Fruit fly (Drosophila melanogaster): Measurements from ENCODE around the gene Rubicon.

The Rubicon gene

dm6 chrX:8627171-8627570, 49.7 kb upstream of the Rubicon start (continued):
- peak; percentile 65 for TF ChIP-seq nerfin-1 (tag; optimal IDR thresholded peaks at IDR 0.05)
- no peak for TF ChIP-seq Trl (optimal IDR thresholded peaks at IDR 0.05)
- peak; percentile 73 for TF ChIP-seq Trl (GFP tag; optimal IDR thresholded peaks at IDR 0.05)
- TF ChIP-seq CG16815 (GFP tag; optimal IDR thresholded peaks at IDR 0.05): peak; percentile 64
- TF ChIP-seq Bteb2 (GFP tag; optimal IDR thresholded peaks at IDR 0.05): no peak
- peak; percentile 88 for TF ChIP-seq CG2712 (tag; optimal IDR thresholded peaks at IDR 0.05)
- TF ChIP-seq scrt (GFP tag; optimal IDR thresholded peaks at IDR 0.05): no peak
- TF ChIP-seq nau (GFP tag; optimal IDR thresholded peaks at IDR 0.05): no peak
- TF ChIP-seq zfh1 (GFP tag; IDR thresholded peaks at IDR 0.05): peak; percentile 91
- TF ChIP-seq CG4360 (GFP tag; IDR thresholded peaks at IDR 0.05): peak; percentile 56
- TF ChIP-seq amos (GFP tag; IDR thresholded peaks at IDR 0.05; ENCODE audit: partially characterized antibody): no peak
- TF ChIP-seq sd (tag; optimal IDR thresholded peaks at IDR 0.05): no peak
- peak; percentile 70 for TF ChIP-seq CG9727 (GFP tag; optimal IDR thresholded peaks at IDR 0.05)
- no peak for TF ChIP-seq Dfd (GFP tag; optimal IDR thresholded peaks at IDR 0.05)
- peak; percentile 73 for TF ChIP-seq CG17359 (tag; optimal IDR thresholded peaks at IDR 0.05)
- TF ChIP-seq sqz (GFP tag; optimal IDR thresholded peaks at IDR 0.05): peak; percentile 7
- no peak for TF ChIP-seq sima (GFP tag; optimal IDR thresholded peaks at IDR 0.05)
- TF ChIP-seq MESR4 (GFP tag; optimal IDR thresholded peaks at IDR 0.05): no peak
- peak; percentile 60 for TF ChIP-seq CG10209 (GFP tag; optimal IDR thresholded peaks at IDR 0.05)
- peak; percentile 65 for TF ChIP-seq stc (GFP tag; IDR thresholded peaks at IDR 0.05)
- TF ChIP-seq Mad (GFP tag; optimal IDR thresholded peaks at IDR 0.05): peak; percentile 56
- peak; percentile 88 for TF ChIP-seq CG10979 (tag; optimal IDR thresholded peaks at IDR 0.05)
- TF ChIP-seq CG6654 (GFP tag; optimal IDR thresholded peaks at IDR 0.05): peak; percentile 57
- no peak for TF ChIP-seq Doc3 (GFP tag; IDR thresholded peaks at IDR 0.05; ENCODE audit: partially characterized antibody)
- TF ChIP-seq CG10274 (GFP tag; optimal IDR thresholded peaks at IDR 0.05): no peak
- peak; percentile 1 to 18 for TF ChIP-seq Hr51 (GFP tag; optimal IDR thresholded peaks at IDR 0.05)
- TF ChIP-seq hth (optimal IDR thresholded peaks at IDR 0.05): no peak
- peak; percentile 63; the same call in 1 of the 3 replicates for TF ChIP-seq gce (GFP tag; IDR thresholded peaks at IDR 0.05)
- TF ChIP-seq NC2β (GFP tag; optimal IDR thresholded peaks at IDR 0.05): peak; percentile 72
- TF ChIP-seq lbe (GFP tag; optimal IDR thresholded peaks at IDR 0.05): no peak
- TF ChIP-seq Drgx (GFP tag; IDR thresholded peaks at IDR 0.05): no peak
- peak; percentile 68 for TF ChIP-seq CG10267 (tag; optimal IDR thresholded peaks at IDR 0.05)
- TF ChIP-seq Jarid2 (GFP tag; optimal IDR thresholded peaks at IDR 0.05): peak; percentile 34
- TF ChIP-seq Side (GFP tag; optimal IDR thresholded peaks at IDR 0.05): peak; percentile 80
- TF ChIP-seq hb (GFP tag; IDR thresholded peaks at IDR 0.05; ENCODE audit: partially characterized antibody): no peak
- TF ChIP-seq CG17385 (GFP tag; optimal IDR thresholded peaks at IDR 0.05): peak; percentile 49
- TF ChIP-seq CG4730 (GFP tag; IDR thresholded peaks at IDR 0.05): peak; percentile 41; the same call in 1 of the 2 replicates
- no peak for TF ChIP-seq CG43689 (GFP tag; IDR thresholded peaks at IDR 0.05)
- peak; percentile 74 for TF ChIP-seq CG32772 (GFP tag; IDR thresholded peaks at IDR 0.05)
- no peak for TF ChIP-seq CG6683 (GFP tag; optimal IDR thresholded peaks at IDR 0.05)
- TF ChIP-seq run (tag; optimal IDR thresholded peaks at IDR 0.05): no peak
- peak; percentile 65 for TF ChIP-seq CG33557 (GFP tag; optimal IDR thresholded peaks at IDR 0.05)
- TF ChIP-seq CG8765 (GFP tag; IDR thresholded peaks at IDR 0.05): peak; percentile 27; the same call in 1 of the 2 replicates
- TF ChIP-seq D19A (tag; optimal IDR thresholded peaks at IDR 0.05): peak; percentile 75
- TF ChIP-seq CG10366 (GFP tag; IDR thresholded peaks at IDR 0.05): peak; percentile 64
- peak; percentile 59 for TF ChIP-seq lilli (GFP tag; optimal IDR thresholded peaks at IDR 0.05)
- TF ChIP-seq Hr78 (GFP tag; optimal IDR thresholded peaks at IDR 0.05): peak in 1 of 2 experiments; percentile 30
- no peak for TF ChIP-seq Taf1 (GFP tag; IDR thresholded peaks at IDR 0.05)
- TF ChIP-seq CG7987 (GFP tag; optimal IDR thresholded peaks at IDR 0.05): no peak
- TF ChIP-seq CG7372 (GFP tag; IDR thresholded peaks at IDR 0.05): peak; percentile 52
- TF ChIP-seq Xbp1 (GFP tag; optimal IDR thresholded peaks at IDR 0.05): peak; percentile 54
